Fruit fly (Drosophila melanogaster) whole organism, adult: ENCODE results near the gene Ogg1.

Experiments used
- CG11617 ChIP-seq: fragments of 200-800 bp; sonication (Bioruptor generic); optimal IDR thresholded peaks from 2 replicates; lab custom pipeline; 2017; ENCODE audit warnings: mild to moderate bottlenecking, missing biosample characterization, missing genetic modification reagents, missing genetic modification characterization
- CG12768 ChIP-seq: fragments of 200-800 bp; sonication (Bioruptor generic); optimal IDR thresholded peaks from 2 replicates; lab custom pipeline; 2017; ENCODE audit warnings: missing biosample characterization, missing genetic modification characterization, mild to moderate bottlenecking, moderate library complexity, missing genetic modification reagents
- CG14711 ChIP-seq: fragments of 200-800 bp; sonication (Bioruptor generic); optimal IDR thresholded peaks from 2 replicates; lab custom pipeline; 2018; ENCODE audit warnings: missing biosample characterization, mild to moderate bottlenecking, missing genetic modification characterization, moderate library complexity
- CG5204 ChIP-seq: fragments of 200-800 bp; sonication (Bioruptor generic); optimal IDR thresholded peaks from 2 replicates; lab custom pipeline; 2016; ENCODE audit warnings: missing biosample characterization, missing genetic modification characterization
- CG7045 ChIP-seq: fragments of 200-800 bp; sonication (Bioruptor generic); optimal IDR thresholded peaks from 2 replicates; lab custom pipeline; 2017; ENCODE audit warnings: missing biosample characterization, mild to moderate bottlenecking, missing genetic modification characterization
- Clk ChIP-seq: fragments of 200-800 bp; sonication (Bioruptor generic); optimal IDR thresholded peaks from 2 replicates; lab custom pipeline; 2017; ENCODE audit warnings: missing biosample characterization, missing genetic modification characterization
- Crg-1 ChIP-seq: fragments of 200-800 bp; sonication (Bioruptor generic); optimal IDR thresholded peaks from 2 replicates; lab custom pipeline; 2016; ENCODE audit warnings: missing biosample characterization, missing genetic modification characterization
- Hr96 ChIP-seq: fragments of 200-800 bp; sonication (Bioruptor generic); optimal IDR thresholded peaks from 2 replicates; lab custom pipeline; 2016; ENCODE audit warnings: missing biosample characterization, missing genetic modification characterization
- Mnt ChIP-seq: fragments of 200-800 bp; sonication (Bioruptor generic); optimal IDR thresholded peaks from 2 replicates; lab custom pipeline; 2016; ENCODE audit warnings: missing biosample characterization, mild to moderate bottlenecking, missing genetic modification characterization
- bab1 ChIP-seq: fragments of 200-800 bp; sonication (Bioruptor generic); optimal IDR thresholded peaks from 3 replicates; lab custom pipeline; 2019; ENCODE audit warnings: missing biosample characterization, mild to moderate bottlenecking, missing genetic modification characterization, moderate library complexity
- kay ChIP-seq: fragments of 200-800 bp; sonication (Bioruptor generic); peaks from one replicate; lab custom pipeline; 2016; ENCODE audit warnings: missing biosample characterization, missing genetic modification characterization, borderline replicate concordance
- ovo ChIP-seq: fragments of 200-800 bp; sonication (Bioruptor generic); optimal IDR thresholded peaks from 2 replicates; lab custom pipeline; 2016; ENCODE audit warnings: missing biosample characterization, missing genetic modification characterization
- pad ChIP-seq: fragments of 200-800 bp; sonication (Bioruptor generic); optimal IDR thresholded peaks from 3 replicates; lab custom pipeline; 2017; ENCODE audit warnings: missing biosample characterization, missing genetic modification characterization, mild to moderate bottlenecking, moderate library complexity, missing genetic modification reagents
- tj ChIP-seq: fragments of 200-800 bp; sonication (Bioruptor generic); optimal IDR thresholded peaks from 3 replicates; lab custom pipeline; 2017; ENCODE audit warnings: missing biosample characterization, mild to moderate bottlenecking, missing genetic modification characterization, moderate library complexity

DNA sequence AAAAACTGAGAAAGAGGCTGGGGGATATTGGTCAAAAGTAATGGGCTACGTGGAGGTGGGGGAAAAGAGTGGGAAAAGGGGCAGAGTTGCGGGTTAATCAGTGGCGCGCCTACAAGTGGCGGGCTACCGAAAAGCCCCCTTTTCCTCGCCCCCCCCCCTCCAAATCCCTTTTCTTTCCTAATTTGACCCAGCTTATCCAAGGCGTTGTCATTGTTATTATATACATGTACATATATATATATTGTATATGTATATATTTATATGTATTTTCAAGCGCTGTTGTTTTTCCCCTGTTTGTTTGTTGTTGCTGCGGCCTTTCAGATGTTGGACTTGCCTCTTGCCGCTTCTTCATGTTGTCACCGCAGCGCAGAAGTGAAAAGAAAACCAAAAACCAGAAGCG, 23.1 kb upstream of the Ogg1 start:
- no peak for TF ChIP-seq Hr96 (GFP tag; lab: Kevin White, UChicago)
- no peak for TF ChIP-seq Crg-1 (GFP tag; lab: Kevin White, UChicago)
- no peak for TF ChIP-seq bab1 (GFP tag; lab: Kevin White, UChicago)
- TF ChIP-seq kay (GFP tag; lab: Kevin White, UChicago): no peak
- TF ChIP-seq tj: no peak
- no peak for TF ChIP-seq pad (GFP tag; lab: Kevin White, UChicago)
- no peak for TF ChIP-seq Mnt (GFP tag; lab: Kevin White, UChicago)
- no peak for TF ChIP-seq Clk (GFP tag; lab: Kevin White, UChicago)
- TF ChIP-seq CG5204 (GFP tag; lab: Kevin White, UChicago): no peak
- no peak for TF ChIP-seq CG14711 (tag; lab: Kevin White, UChicago)
- TF ChIP-seq CG12768 (GFP tag; lab: Kevin White, UChicago): no peak
- TF ChIP-seq CG7045: no peak
- TF ChIP-seq ovo (GFP tag; lab: Kevin White, UChicago): no peak
- TF ChIP-seq CG11617: no peak
